Worm (Caenorhabditis elegans): ENCODE results near the gene col-116.

DNA sequence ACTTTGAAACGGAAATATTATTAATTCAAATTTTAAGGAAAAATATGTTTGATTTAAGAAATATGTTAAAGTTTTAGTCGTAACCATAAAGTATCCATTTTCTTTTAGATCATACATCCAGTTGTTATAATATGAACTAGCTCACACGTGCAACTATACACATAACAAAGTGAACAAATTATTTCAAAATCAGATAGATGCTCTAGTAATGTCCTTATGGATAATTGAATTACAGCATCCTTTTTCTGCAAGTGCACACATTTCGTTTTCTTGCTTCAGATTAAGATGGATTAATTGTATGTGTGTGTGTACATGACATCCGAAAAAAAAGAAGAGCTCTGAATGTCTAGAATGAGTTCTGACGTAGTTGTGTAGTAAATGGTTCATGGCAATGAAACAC lies 30.0 kb downstream of the col-116 start:
- TF ChIP-seq ZK546.5 (tag; optimal IDR thresholded peaks at IDR 0.05), result no peak
- TF ChIP-seq lsy-2 (tag; optimal IDR thresholded peaks at IDR 0.05), result no peak
- TF ChIP-seq nhr-10 (tag; optimal IDR thresholded peaks at IDR 0.05), result no peak
- TF ChIP-seq lin-39 (tag; optimal IDR thresholded peaks at IDR 0.05), result no peak
- TF ChIP-seq nhr-25 (tag; optimal IDR thresholded peaks at IDR 0.05), result no peak
- no peak for TF ChIP-seq nhr-77 (tag; optimal IDR thresholded peaks at IDR 0.05)
- no peak for TF ChIP-seq ama-1 (optimal IDR thresholded peaks at IDR 0.05)
- TF ChIP-seq snpc-4 (tag; optimal IDR thresholded peaks at IDR 0.05), result no peak
- TF ChIP-seq egl-27 (tag; optimal IDR thresholded peaks at IDR 0.05), result no peak
- no peak for TF ChIP-seq skn-1 (tag; optimal IDR thresholded peaks at IDR 0.05)
- TF ChIP-seq aly-2 (tag; optimal IDR thresholded peaks at IDR 0.05), result no peak
- no peak for TF ChIP-seq sem-4 (tag; optimal IDR thresholded peaks at IDR 0.05)
- no peak for TF ChIP-seq ztf-1 (GFP tag; conservative IDR thresholded peaks at IDR 0.05)

Data from whole organism, L2 larva.